Worm (Caenorhabditis elegans) whole organism, L1 larva: ENCODE data around the gene col-87.
A peak's percentile ranks its signal among the peaks of the same experiment; 100 is the strongest.

ENCODE experiments used
- F16B12.6 ChIP-seq: fragments of 150-350 bp; optimal IDR thresholded peaks from 2 replicates; lab custom pipeline; 2014; ENCODE audit warnings: missing biosample characterization, missing genetic modification characterization
- Y116A8C.19 ChIP-seq: sonication (generic microtip); optimal IDR thresholded peaks from 2 replicates; lab custom pipeline; 2016; ENCODE audit warnings: missing compliant biosample characterization, missing genetic modification characterization, borderline replicate concordance
- aha-1 ChIP-seq: fragments of 150-350 bp; optimal IDR thresholded peaks from 2 replicates; lab custom pipeline; 2014; ENCODE audit warnings: missing biosample characterization, missing genetic modification characterization
- aly-2 ChIP-seq: fragments of 150-350 bp; optimal IDR thresholded peaks from 2 replicates; lab custom pipeline; 2014; ENCODE audit warnings: missing biosample characterization, missing genetic modification characterization
- blmp-1 ChIP-seq: fragments of 150-350 bp; optimal IDR thresholded peaks from 2 replicates; lab custom pipeline; 2014; ENCODE audit warnings: missing biosample characterization, missing genetic modification characterization
- ceh-8 ChIP-seq: fragments of 200-800 bp; sonication (Bioruptor generic); optimal IDR thresholded peaks from 2 replicates; lab custom pipeline; 2018; ENCODE audit warnings: mild to moderate bottlenecking, missing genetic modification characterization, moderate library complexity, missing compliant biosample characterization
- ceh-82 ChIP-seq, 3 experiments: fragments of 150-350 bp in 1 of 3; sonication (generic microtip) in 2 of 3; optimal IDR thresholded peaks; 2 replicates each; lab custom pipeline; 2014 to 2017; ENCODE audit warnings: missing biosample characterization in 3 of 3, missing genetic modification characterization in 3 of 3
- ceh-88 ChIP-seq: fragments of 200-800 bp; sonication (Bioruptor generic); IDR thresholded peaks from 2 replicates; pipeline ENCODE4 v1.3.6; 2022; ENCODE audit warnings: missing genetic modification characterization, missing compliant biosample characterization
- dpl-1 ChIP-seq, 3 experiments: fragments of 150-350 bp in 2 of 3; sonication (generic microtip) in 1 of 3; optimal IDR thresholded peaks; 2 replicates each; lab custom pipeline; 2014 to 2017; ENCODE audit warnings: missing biosample characterization in 3 of 3, missing genetic modification characterization in 3 of 3, missing genetic modification reagents in 3 of 3
- dsc-1 ChIP-seq: sonication (generic microtip); optimal IDR thresholded peaks from 2 replicates; lab custom pipeline; 2016; ENCODE audit warnings: mild to moderate bottlenecking, missing genetic modification characterization, missing compliant biosample characterization
- efl-1 ChIP-seq, 4 experiments: fragments of 150-350 bp; optimal IDR thresholded peaks in 3 of 4; peaks in 1 of 4; 1 replicate in 1 of 4; 2 replicates in 3 of 4; lab custom pipeline; 2014; ENCODE audit warnings: missing biosample characterization in 2 of 4, missing genetic modification characterization in 2 of 4, missing genetic modification reagents in 2 of 4
- elt-2 ChIP-seq: sonication (generic microtip); optimal IDR thresholded peaks from 2 replicates; lab custom pipeline; 2016; ENCODE audit warnings: missing genetic modification characterization, mild to moderate bottlenecking, inconsistent platforms, missing compliant biosample characterization, missing genetic modification reagents
- elt-3 ChIP-seq, 6 experiments: fragments of 150-350 bp in 1 of 6; sonication (generic microtip); optimal IDR thresholded peaks; 2 replicates each; lab custom pipeline; 2017 to 2018; ENCODE audit warnings: missing biosample characterization in 6 of 6, missing genetic modification characterization in 6 of 6, inconsistent platforms in 1 of 6
- hlh-17 ChIP-seq: fragments of 200-800 bp; sonication (Bioruptor generic); optimal IDR thresholded peaks from 2 replicates; lab custom pipeline; 2018; ENCODE audit warnings: missing genetic modification characterization, mild to moderate bottlenecking, missing compliant biosample characterization, moderate library complexity, borderline replicate concordance
- irx-1 ChIP-seq: sonication (generic microtip); optimal IDR thresholded peaks from 2 replicates; lab custom pipeline; 2016; ENCODE audit warnings: missing genetic modification characterization, missing compliant biosample characterization
- isw-1 ChIP-seq: fragments of 200-800 bp; sonication (Bioruptor generic); IDR thresholded peaks from 2 replicates; pipeline ENCODE4 v1.3.6; 2022; ENCODE audit warnings: missing genetic modification characterization, missing compliant biosample characterization
- lin-14 ChIP-seq: fragments of 200-800 bp; sonication (Bioruptor generic); optimal IDR thresholded peaks from 2 replicates; lab custom pipeline; 2018; ENCODE audit warnings: mild to moderate bottlenecking, missing genetic modification characterization, moderate library complexity, missing compliant biosample characterization
- lin-15B ChIP-seq: fragments of 150-350 bp; sonication (generic microtip); optimal IDR thresholded peaks from 3 replicates; lab custom pipeline; 2014; ENCODE audit warnings: missing biosample characterization, missing genetic modification characterization
- lin-35 ChIP-seq, 2 experiments: fragments of 150-350 bp; optimal IDR thresholded peaks; 2 replicates each; lab custom pipeline; 2014; ENCODE audit warnings: missing biosample characterization in 2 of 2, missing genetic modification characterization in 2 of 2, missing genetic modification reagents in 2 of 2
- lsy-2 ChIP-seq, 2 experiments: fragments of 150-350 bp; optimal IDR thresholded peaks; 2 replicates each; lab custom pipeline; 2014; ENCODE audit warnings: missing biosample characterization in 2 of 2, missing genetic modification characterization in 2 of 2
- mab-9 ChIP-seq: fragments of 200-800 bp; sonication (Bioruptor generic); IDR thresholded peaks from 2 replicates; pipeline ENCODE4 v1.3.6; 2022; ENCODE audit warnings: missing genetic modification reagents, missing genetic modification characterization, missing compliant biosample characterization
- mep-1 ChIP-seq: fragments of 150-350 bp; optimal IDR thresholded peaks from 2 replicates; lab custom pipeline; 2014; ENCODE audit warnings: missing biosample characterization, missing genetic modification characterization
- nhr-19 ChIP-seq: fragments of 200-800 bp; sonication (Bioruptor generic); conservative IDR thresholded peaks from 2 replicates; pipeline ENCODE4 v1.3.6; 2022; ENCODE audit warnings: missing genetic modification characterization, missing compliant biosample characterization
- nhr-20 ChIP-seq: sonication (generic microtip); optimal IDR thresholded peaks from 2 replicates; lab custom pipeline; 2016; ENCODE audit warnings: mild to moderate bottlenecking, missing genetic modification characterization, missing compliant biosample characterization
- nhr-47 ChIP-seq: sonication (generic microtip); optimal IDR thresholded peaks from 2 replicates; lab custom pipeline; 2016; ENCODE audit warnings: mild to moderate bottlenecking, missing genetic modification characterization, moderate library complexity, missing compliant biosample characterization
- nhr-71 ChIP-seq: sonication (generic microtip); optimal IDR thresholded peaks from 2 replicates; lab custom pipeline; 2016; ENCODE audit warnings: mild to moderate bottlenecking, missing genetic modification characterization, moderate library complexity, missing compliant biosample characterization
- nhr-76 ChIP-seq: sonication (generic microtip); optimal IDR thresholded peaks from 2 replicates; lab custom pipeline; 2017; ENCODE audit warnings: missing biosample characterization, missing genetic modification characterization
- nhr-77 ChIP-seq: fragments of 150-350 bp; optimal IDR thresholded peaks from 2 replicates; lab custom pipeline; 2014; ENCODE audit warnings: missing biosample characterization, missing genetic modification characterization
- nhr-85 ChIP-seq: sonication (generic microtip); peaks from one replicate; lab custom pipeline; 2016; ENCODE audit warnings: missing genetic modification characterization, inconsistent platforms, missing compliant biosample characterization
- nhr-90 ChIP-seq: sonication (generic microtip); optimal IDR thresholded peaks from 2 replicates; lab custom pipeline; 2016; ENCODE audit warnings: mild to moderate bottlenecking, missing genetic modification characterization, missing compliant biosample characterization; ENCODE audit not compliant: poor library complexity
- rnt-1 ChIP-seq: sonication (generic microtip); optimal IDR thresholded peaks from 2 replicates; lab custom pipeline; 2016; ENCODE audit warnings: mild to moderate bottlenecking, missing genetic modification characterization, moderate library complexity, missing compliant biosample characterization
- snu-23 ChIP-seq: sonication (generic microtip); optimal IDR thresholded peaks from 2 replicates; lab custom pipeline; 2016; ENCODE audit warnings: missing genetic modification characterization, missing compliant biosample characterization
- sox-4 ChIP-seq: sonication (generic microtip); optimal IDR thresholded peaks from 2 replicates; lab custom pipeline; 2016; ENCODE audit warnings: missing genetic modification characterization, missing compliant biosample characterization
- swsn-7 ChIP-seq: sonication (generic microtip); optimal IDR thresholded peaks from 2 replicates; lab custom pipeline; 2016; ENCODE audit warnings: missing genetic modification characterization, missing compliant biosample characterization
- tbx-2 ChIP-seq: sonication (generic microtip); optimal IDR thresholded peaks from 2 replicates; lab custom pipeline; 2016; ENCODE audit warnings: missing genetic modification characterization, missing compliant biosample characterization
- unc-30 ChIP-seq: sonication (generic microtip); optimal IDR thresholded peaks from 2 replicates; lab custom pipeline; 2017; ENCODE audit warnings: missing biosample characterization, missing genetic modification characterization
- unc-62 ChIP-seq: fragments of 150-350 bp; optimal IDR thresholded peaks from 2 replicates; lab custom pipeline; 2014; ENCODE audit warnings: missing biosample characterization, missing genetic modification reagents, missing genetic modification characterization
- unc-86 ChIP-seq: sonication (generic microtip); optimal IDR thresholded peaks from 2 replicates; lab custom pipeline; 2016; ENCODE audit warnings: missing genetic modification characterization, missing compliant biosample characterization
- xbp-1 ChIP-seq: sonication (generic microtip); optimal IDR thresholded peaks from 2 replicates; lab custom pipeline; 2016; ENCODE audit warnings: missing genetic modification characterization, missing compliant biosample characterization
- ztf-11 ChIP-seq, 2 experiments: sonication (generic microtip); optimal IDR thresholded peaks; 2 replicates each; lab custom pipeline; 2016 to 2017; ENCODE audit warnings: missing genetic modification characterization in 2 of 2, missing biosample characterization in 1 of 2, missing compliant biosample characterization in 1 of 2

The col-87 gene

ce11 chrII:14142098-14142554, 47.6 kb upstream of the col-87 start, which contains the start of gene cacn-1:
TSS of gene cacn-1 (minus strand) at chrII:14142148.
- TF ChIP-seq unc-86 (tag; lab: Kevin White, UChicago) (peak; percentile 47), nhr-71 (peak; percentile 5), ceh-8 (peak; percentile 43), snu-23 (GFP tag; lab: Kevin White, UChicago) (peak; percentile 55), ceh-82 (tag; optimal IDR thresholded peaks at IDR 0.05; lab: Kevin White, UChicago) (peak; percentile 3 to 59 (median 34)), F16B12.6 (tag; lab: Kevin White, UChicago) (peak; percentile 93), swsn-7 (tag; lab: Kevin White, UChicago) (peak; percentile 47), isw-1 (GFP tag; lab: Robert Waterston, UW) (peak; percentile 45), ceh-88 (GFP tag; lab: Robert Waterston, UW) (0 out of 2 replicates have a peak, but pooled peaks have one; percentile 8), xbp-1 (tag; lab: Kevin White, UChicago) (peak; percentile 39), nhr-85 (tag; lab: Kevin White, UChicago) (peak; percentile 57), lsy-2 (tag; optimal IDR thresholded peaks at IDR 0.05; lab: Kevin White, UChicago) (peak; percentile 48 to 55), nhr-19 (GFP tag; lab: Robert Waterston, UW) (peak; percentile 68), nhr-20 (tag; lab: Kevin White, UChicago) (peak; percentile 42), tbx-2 (tag; lab: Kevin White, UChicago) (peak; percentile 44), lin-35 (GFP tag; optimal IDR thresholded peaks at IDR 0.05; lab: Kevin White, UChicago) (peak; percentile 30 to 44), nhr-77 (peak; percentile 55), mab-9 (GFP tag; lab: Robert Waterston, UW) (peak; percentile 57), rnt-1 (tag; lab: Kevin White, UChicago) (peak; percentile 74), efl-1 (optimal IDR thresholded peaks at IDR 0.05; lab: Kevin White, UChicago) (peak; percentile 46 to 62), efl-1 (GFP tag; optimal IDR thresholded peaks at IDR 0.05 in 1 of 2; lab: Kevin White, UChicago) (peak; percentile 58 to 96), nhr-90 (tag; lab: Kevin White, UChicago) (peak; percentile 65), ztf-11 (tag; optimal IDR thresholded peaks at IDR 0.05; lab: Kevin White, UChicago) (peak in 1 of 2 experiments; percentile 37), nhr-47 (tag; lab: Kevin White, UChicago) (peak; percentile 66), dpl-1 (GFP tag; optimal IDR thresholded peaks at IDR 0.05; lab: Kevin White, UChicago) (peak; percentile 27 to 64 (median 51)), dsc-1 (tag; lab: Kevin White, UChicago) (peak; percentile 14), mep-1 (peak; percentile 49)

ce11 chrII:14138849-14139419, 44.4 kb upstream of the col-87 start:
- no peak for TF ChIP-seq mep-1
- TF ChIP-seq efl-1 (optimal IDR thresholded peaks at IDR 0.05; lab: Kevin White, UChicago): no peak
- TF ChIP-seq efl-1 (GFP tag; optimal IDR thresholded peaks at IDR 0.05 in 1 of 2; lab: Kevin White, UChicago): peak in 1 of 2 experiments; percentile 4

- TF ChIP-seq blmp-1 (tag; lab: Kevin White, UChicago) (no peak), aly-2 (tag; lab: Kevin White, UChicago) (no peak), sox-4 (no peak)
Measured at ce11 chrII:14137538-14137937, 43.0 kb upstream of the col-87 start, which contains the start of gene K09E4.1. TSS of gene K09E4.1 (plus strand) at chrII:14137838.

ce11 chrII:14136302-14136701, 41.8 kb upstream of the col-87 start:
- TF ChIP-seq lin-14 (GFP tag; lab: Kevin White, UChicago) (no peak), nhr-47 (tag; lab: Kevin White, UChicago) (no peak), sox-4 (no peak), aha-1 (tag; lab: Kevin White, UChicago) (no peak), dsc-1 (tag; lab: Kevin White, UChicago) (no peak)

ce11 chrII:14132733-14133132, 38.2 kb upstream of the col-87 start, which contains the start of gene algn-3:
TSS of gene algn-3 (minus strand) at chrII:14132833.
- TF ChIP-seq rnt-1 (tag; lab: Kevin White, UChicago) (no peak), hlh-17 (GFP tag; lab: Kevin White, UChicago) (no peak), nhr-76 (tag; lab: Kevin White, UChicago) (no peak), isw-1 (GFP tag; lab: Robert Waterston, UW) (no peak), lin-15B (tag; lab: Kevin White, UChicago) (no peak), ceh-88 (GFP tag; lab: Robert Waterston, UW) (no peak), elt-2 (tag; lab: Kevin White, UChicago) (no peak), elt-3 (tag; optimal IDR thresholded peaks at IDR 0.05; lab: Kevin White, UChicago) (no peak), irx-1 (tag; lab: Kevin White, UChicago) (no peak), nhr-20 (tag; lab: Kevin White, UChicago) (no peak), Y116A8C.19 (tag; lab: Kevin White, UChicago) (no peak), unc-30 (no peak), unc-62 (GFP tag; lab: Kevin White, UChicago) (no peak)
